Worm (Caenorhabditis elegans) whole organism, L3 larva: ENCODE data around the gene Y42G9A.2.

Experiments
- fkh-10 ChIP-seq: sonication (generic microtip); optimal IDR thresholded peaks from 2 replicates; lab custom pipeline; 2017; ENCODE audit warnings: missing biosample characterization, missing genetic modification reagents, missing genetic modification characterization
- nfya-1 ChIP-seq: sonication (generic microtip); optimal IDR thresholded peaks from 2 replicates; lab custom pipeline; 2017; ENCODE audit warnings: missing genetic modification characterization, mild to moderate bottlenecking, missing compliant biosample characterization, antibody characterized with exemption, moderate library complexity; ENCODE audit not compliant: insufficient read depth
- nhr-12 ChIP-seq: fragments of 150-350 bp; optimal IDR thresholded peaks from 2 replicates; lab custom pipeline; 2014; ENCODE audit warnings: missing biosample characterization, missing genetic modification characterization

- TF ChIP-seq nfya-1 (tag; lab: Kevin White, UChicago) = no peak
- TF ChIP-seq fkh-10 (GFP tag; lab: Kevin White, UChicago) = no peak
- no peak for TF ChIP-seq nhr-12
Observed at ce11 chrIII:6195718-6196117, 47.7 kb downstream of the Y42G9A.2 start.
